Fruit fly (Drosophila melanogaster) whole organism, pupa: Measurements from ENCODE around the gene SoxN.
A peak's percentile ranks its signal among the peaks of the same experiment; 100 is the strongest.

Source experiments
- CG10348 ChIP-seq: fragments of 200-800 bp; sonication (Bioruptor generic); IDR thresholded peaks from 2 replicates; pipeline ENCODE4 v1.3.6; 2022; ENCODE audit warnings: missing biosample characterization, missing genetic modification characterization
- CG12605 ChIP-seq: fragments of 200-800 bp; sonication (Bioruptor generic); IDR thresholded peaks from 2 replicates; pipeline ENCODE4 v1.3.6; 2022; ENCODE audit warnings: missing biosample characterization, missing genetic modification characterization
- CG13204 ChIP-seq: fragments of 200-800 bp; sonication (Bioruptor generic); optimal IDR thresholded peaks from 2 replicates; lab custom pipeline; 2018; ENCODE audit warnings: missing biosample characterization, mild to moderate bottlenecking, missing genetic modification characterization, moderate library complexity
- CG14655 ChIP-seq: fragments of 200-800 bp; sonication (Bioruptor generic); optimal IDR thresholded peaks from 3 replicates; lab custom pipeline; 2017; ENCODE audit warnings: mild to moderate bottlenecking, missing biosample characterization, missing genetic modification reagents, missing genetic modification characterization
- CG15710 ChIP-seq: fragments of 200-800 bp; sonication (Bioruptor generic); optimal IDR thresholded peaks from 2 replicates; lab custom pipeline; 2018; ENCODE audit warnings: missing biosample characterization, mild to moderate bottlenecking, missing genetic modification characterization, moderate library complexity
- CG17806 ChIP-seq: fragments of 200-800 bp; sonication (Bioruptor generic); optimal IDR thresholded peaks from 2 replicates; lab custom pipeline; 2018; ENCODE audit warnings: missing biosample characterization, mild to moderate bottlenecking, missing genetic modification characterization, moderate library complexity
- CG32121 ChIP-seq: fragments of 200-800 bp; sonication (Bioruptor generic); IDR thresholded peaks from 2 replicates; pipeline ENCODE4 v1.3.6; 2022; ENCODE audit warnings: missing biosample characterization, missing genetic modification characterization
- CG34367 ChIP-seq: fragments of 200-800 bp; sonication (Bioruptor generic); optimal IDR thresholded peaks from 2 replicates; lab custom pipeline; 2018; ENCODE audit warnings: missing biosample characterization, mild to moderate bottlenecking, missing genetic modification characterization
- CG4496 ChIP-seq: fragments of 200-800 bp; sonication (Bioruptor generic); IDR thresholded peaks from 3 replicates; pipeline ENCODE4 v1.3.6; 2022; ENCODE audit warnings: missing biosample characterization, missing genetic modification characterization
- CG8159 ChIP-seq: fragments of 200-800 bp; sonication (Bioruptor generic); optimal IDR thresholded peaks from 3 replicates; lab custom pipeline; 2018; ENCODE audit warnings: missing biosample characterization, mild to moderate bottlenecking, missing genetic modification characterization, moderate library complexity
- CG8301 ChIP-seq: fragments of 200-800 bp; sonication (Bioruptor generic); optimal IDR thresholded peaks from 2 replicates; lab custom pipeline; 2018; ENCODE audit warnings: missing biosample characterization, mild to moderate bottlenecking, missing genetic modification characterization
- CG9948 ChIP-seq: fragments of 200-800 bp; sonication (Bioruptor generic); optimal IDR thresholded peaks from 2 replicates; lab custom pipeline; 2018; ENCODE audit warnings: missing biosample characterization, mild to moderate bottlenecking, missing genetic modification characterization, moderate library complexity
- D1 ChIP-seq: fragments of 200-800 bp; sonication (Bioruptor generic); optimal IDR thresholded peaks from 2 replicates; lab custom pipeline; 2018; ENCODE audit warnings: missing biosample characterization, mild to moderate bottlenecking, missing genetic modification characterization, moderate library complexity
- EcR ChIP-seq: fragments of 200-800 bp; sonication (Bioruptor generic); optimal IDR thresholded peaks from 3 replicates; lab custom pipeline; 2019; ENCODE audit warnings: missing biosample characterization, missing genetic modification characterization, mild to moderate bottlenecking, moderate library complexity, missing genetic modification reagents
- Ets98B ChIP-seq: fragments of 200-800 bp; sonication (Bioruptor generic); IDR thresholded peaks from 2 replicates; pipeline ENCODE4 v1.3.6; 2022; ENCODE audit warnings: missing biosample characterization, missing genetic modification characterization
- Pif1A ChIP-seq: fragments of 200-800 bp; sonication (Bioruptor generic); optimal IDR thresholded peaks from 3 replicates; lab custom pipeline; 2016; ENCODE audit warnings: missing biosample characterization, missing genetic modification characterization
- Pif1B ChIP-seq: fragments of 200-800 bp; sonication (Bioruptor generic); optimal IDR thresholded peaks from 3 replicates; lab custom pipeline; 2016; ENCODE audit warnings: missing biosample characterization, missing genetic modification characterization
- Snoo ChIP-seq: fragments of 200-800 bp; sonication (Bioruptor generic); optimal IDR thresholded peaks from 3 replicates; lab custom pipeline; 2017; ENCODE audit warnings: missing biosample characterization, mild to moderate bottlenecking, missing genetic modification characterization, inconsistent platforms
- fd96Ca ChIP-seq: fragments of 200-800 bp; sonication (Bioruptor generic); IDR thresholded peaks from 3 replicates; pipeline ENCODE4 v1.3.6; 2022; ENCODE audit warnings: missing biosample characterization, missing genetic modification characterization
- gl ChIP-seq: fragments of 200-800 bp; sonication (Bioruptor generic); optimal IDR thresholded peaks from 2 replicates; lab custom pipeline; 2018; ENCODE audit warnings: missing biosample characterization, mild to moderate bottlenecking, missing genetic modification characterization
- rn ChIP-seq: fragments of 200-800 bp; sonication (Bioruptor generic); IDR thresholded peaks from 2 replicates; pipeline ENCODE4 v1.3.6; 2022; ENCODE audit warnings: missing biosample characterization, missing genetic modification characterization

SoxN gene

DNA sequence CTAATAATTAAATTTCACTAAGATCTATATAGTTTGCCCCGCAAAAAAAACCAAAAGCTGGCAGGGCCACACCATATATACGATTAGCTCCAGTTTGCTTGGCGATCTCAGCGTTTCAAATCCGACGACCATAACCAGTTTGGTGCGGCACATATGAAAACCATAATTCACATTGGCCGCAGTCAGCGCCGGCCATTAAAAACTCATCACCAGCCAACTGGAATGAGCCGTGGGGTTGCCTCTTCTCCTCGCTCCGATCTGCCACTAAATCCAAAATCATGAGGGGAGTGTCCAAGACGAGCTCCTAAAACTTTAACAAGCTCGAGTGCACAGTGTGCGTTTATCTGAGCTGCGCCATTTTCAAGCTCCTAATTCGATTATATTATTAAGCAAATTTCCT is 8.1 kb upstream of the SoxN start:
- no peak for TF ChIP-seq CG8159
- TF ChIP-seq gl (tag; lab: Kevin White, UChicago), result no peak
- no peak for TF ChIP-seq Snoo
- TF ChIP-seq CG15710, result no peak
- no peak for TF ChIP-seq CG32121
- no peak for TF ChIP-seq fd96Ca (GFP tag; lab: Robert Waterston, UW)
- no peak for TF ChIP-seq Ets98B (GFP tag; lab: Robert Waterston, UW)
- no peak for TF ChIP-seq CG34367 (tag; lab: Kevin White, UChicago)
- no peak for TF ChIP-seq CG9948 (tag; lab: Kevin White, UChicago)
- no peak for TF ChIP-seq Pif1A
- no peak for TF ChIP-seq CG12605
- TF ChIP-seq D1 (tag; lab: Kevin White, UChicago), result no peak
- TF ChIP-seq Pif1B (GFP tag; lab: Kevin White, UChicago), result no peak
- TF ChIP-seq CG14655 (GFP tag; lab: Kevin White, UChicago), result no peak
- no peak for TF ChIP-seq EcR

DNA sequence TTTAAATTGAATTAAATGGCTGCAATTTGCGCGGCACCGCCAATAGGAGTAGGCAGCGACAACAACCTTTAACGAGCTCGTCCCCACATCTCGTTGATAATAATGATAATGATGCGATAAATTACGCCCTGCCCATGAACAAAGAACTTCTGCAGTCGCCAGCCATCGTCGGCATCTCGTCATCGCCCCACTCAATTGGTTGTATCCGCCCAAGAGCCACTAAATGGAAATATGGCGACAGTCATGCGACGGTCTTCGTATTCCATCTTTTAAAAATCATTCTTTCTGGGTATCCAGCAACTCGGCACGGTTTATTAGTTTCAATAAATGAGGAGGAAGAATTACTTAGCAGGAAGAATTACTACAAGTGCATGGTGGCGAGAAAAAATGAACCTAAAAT is 4.9 kb upstream of the SoxN start:
- no peak for TF ChIP-seq CG34367 (tag; lab: Kevin White, UChicago)
- TF ChIP-seq rn (GFP tag; lab: Robert Waterston, UW), result no peak
- TF ChIP-seq CG8159, result no peak
- no peak for TF ChIP-seq CG8301
- no peak for TF ChIP-seq CG13204
- TF ChIP-seq CG17806, result no peak
- TF ChIP-seq EcR, result no peak
- no peak for TF ChIP-seq Snoo
- TF ChIP-seq Ets98B (GFP tag; lab: Robert Waterston, UW), result no peak
- no peak for TF ChIP-seq CG14655 (GFP tag; lab: Kevin White, UChicago)
- no peak for TF ChIP-seq CG10348 (GFP tag; lab: Robert Waterston, UW)
- TF ChIP-seq D1 (tag; lab: Kevin White, UChicago), result no peak
- TF ChIP-seq Pif1B (GFP tag; lab: Kevin White, UChicago), result no peak
- TF ChIP-seq CG4496 (GFP tag; lab: Robert Waterston, UW), result no peak
- TF ChIP-seq CG12605, result no peak
- no peak for TF ChIP-seq CG9948 (tag; lab: Kevin White, UChicago)
- no peak for TF ChIP-seq gl (tag; lab: Kevin White, UChicago)

dm6 chr2L:8828387-8828786 is 2.9 kb downstream of the SoxN start:
- TF ChIP-seq CG9948 (tag; lab: Kevin White, UChicago) (no peak), CG8159 (no peak), CG32121 (no peak), Pif1A (no peak), CG4496 (GFP tag; lab: Robert Waterston, UW) (no peak), Ets98B (GFP tag; lab: Robert Waterston, UW) (no peak), D1 (tag; lab: Kevin White, UChicago) (no peak)
- TF ChIP-seq, all 21 proteins: peak for 0

DNA sequence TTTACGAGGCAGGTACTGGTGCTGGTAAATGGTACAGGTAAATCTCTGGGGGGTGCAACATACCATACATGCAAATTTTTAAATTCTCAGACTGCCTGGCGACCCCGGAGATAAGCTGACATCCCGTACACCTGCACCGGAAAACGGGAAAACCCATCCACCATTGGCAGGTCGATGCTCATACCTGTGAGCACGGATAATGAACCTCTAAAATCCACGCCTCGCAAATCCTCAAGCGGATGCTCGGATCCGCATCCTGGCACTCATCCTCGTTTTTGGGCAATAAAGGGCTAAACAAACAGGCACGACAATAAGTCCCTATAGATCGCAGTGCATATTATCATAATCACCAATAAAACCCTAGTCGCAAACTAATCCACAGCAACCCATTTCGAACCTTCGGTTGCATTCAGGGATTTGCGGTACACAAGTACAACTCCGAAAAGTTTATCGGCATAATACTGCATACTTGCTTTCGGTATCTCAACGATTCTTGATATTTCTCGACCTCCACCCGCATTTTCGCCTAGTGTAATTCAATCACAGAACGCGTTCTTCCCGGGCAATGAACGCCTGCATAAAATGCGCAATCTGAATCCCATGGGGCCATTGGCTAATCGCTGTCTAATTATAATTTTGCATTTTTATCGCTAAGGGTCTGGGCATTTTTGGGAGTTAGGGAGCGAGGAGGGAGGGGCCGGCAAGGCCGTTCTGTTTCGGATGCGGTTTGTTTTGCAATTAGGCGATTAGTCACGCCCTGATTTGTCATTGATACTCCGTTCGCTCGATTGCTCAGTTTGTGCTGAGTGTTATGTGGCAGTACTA is 7.2 kb downstream of the SoxN start:
- TF ChIP-seq rn (GFP tag; lab: Robert Waterston, UW) (no peak), Pif1A (no peak), CG15710 (no peak), Pif1B (GFP tag; lab: Kevin White, UChicago) (no peak), CG17806 (no peak), Ets98B (GFP tag; lab: Robert Waterston, UW) (no peak), CG13204 (no peak), Snoo (no peak), CG8301 (no peak), CG9948 (tag; lab: Kevin White, UChicago) (no peak)

DNA sequence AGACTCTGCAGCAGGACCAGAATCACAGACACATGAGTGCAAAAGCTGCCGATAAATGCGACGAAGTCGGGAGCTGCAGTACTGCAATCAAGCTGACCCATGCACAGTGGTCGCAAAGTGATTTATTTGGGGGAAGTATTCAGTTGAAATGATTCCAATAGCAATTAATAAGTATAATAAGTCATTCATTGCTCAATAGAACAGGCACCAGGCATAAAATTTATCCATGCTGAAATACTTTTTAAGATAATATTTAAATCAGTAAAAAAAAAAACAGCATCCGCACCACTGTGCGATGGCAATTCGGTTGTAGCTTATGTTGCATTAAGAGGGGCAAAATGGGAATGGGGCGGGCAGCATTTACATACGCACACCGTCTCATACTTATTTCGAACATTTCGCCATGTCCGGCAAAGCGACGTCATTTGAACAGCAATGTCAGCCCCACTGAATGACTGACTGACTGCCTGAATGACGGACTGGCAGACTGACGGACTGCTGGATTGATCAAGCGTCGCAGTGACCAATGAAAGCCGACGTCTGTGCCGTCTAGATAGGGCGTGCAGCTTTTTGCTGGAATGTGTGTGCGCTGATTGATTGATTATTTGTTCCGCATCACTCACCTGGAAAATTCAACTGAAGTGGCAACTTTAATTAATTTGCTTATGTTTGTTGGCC is 9.5 kb downstream of the SoxN start:
- peak; percentile 57 for TF ChIP-seq Snoo
- TF ChIP-seq CG4496 (GFP tag; lab: Robert Waterston, UW), result no peak
- TF ChIP-seq CG8159, result peak; percentile 57
- TF ChIP-seq Pif1B (GFP tag; lab: Kevin White, UChicago), result peak; percentile 89
- TF ChIP-seq CG34367 (tag; lab: Kevin White, UChicago), result peak; percentile 50
- peak; percentile 67 for TF ChIP-seq CG15710
- peak; percentile 42 for TF ChIP-seq CG14655 (GFP tag; lab: Kevin White, UChicago)
- TF ChIP-seq fd96Ca (GFP tag; lab: Robert Waterston, UW), result peak; percentile 58; the same call in 1 of the 3 replicates
- no peak for TF ChIP-seq CG8301
- peak; percentile 33 for TF ChIP-seq CG17806
- TF ChIP-seq rn (GFP tag; lab: Robert Waterston, UW), result no peak
- peak; percentile 74 for TF ChIP-seq CG12605
- TF ChIP-seq Pif1A, result peak; percentile 52
- peak; percentile 53 for TF ChIP-seq CG9948 (tag; lab: Kevin White, UChicago)

DNA sequence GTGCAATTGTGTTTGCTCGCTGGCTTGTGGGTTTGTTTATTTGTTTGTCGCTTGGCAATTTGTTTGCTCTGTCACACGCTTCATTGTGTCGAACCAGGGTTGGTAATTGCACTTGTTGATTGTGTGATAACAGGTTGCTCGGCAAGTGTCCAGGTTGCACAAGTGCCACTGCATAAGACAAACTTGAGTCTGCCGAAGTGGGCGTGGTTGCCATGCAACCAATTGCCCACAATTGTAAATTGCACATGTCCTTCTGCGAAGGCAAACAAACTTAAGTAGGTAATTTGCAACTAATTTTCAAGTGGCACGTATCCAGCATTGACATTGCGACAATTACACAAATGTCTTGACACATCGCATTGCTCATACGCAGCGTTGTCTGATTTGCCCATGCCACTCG is 13.7 kb downstream of the SoxN start:
- no peak for TF ChIP-seq CG8159
- no peak for TF ChIP-seq Pif1A
- no peak for TF ChIP-seq gl (tag; lab: Kevin White, UChicago)
- TF ChIP-seq rn (GFP tag; lab: Robert Waterston, UW), result no peak
- TF ChIP-seq CG9948 (tag; lab: Kevin White, UChicago), result no peak
- TF ChIP-seq CG32121, result no peak
- TF ChIP-seq D1 (tag; lab: Kevin White, UChicago), result no peak
